Worm (Caenorhabditis elegans): Measurements from ENCODE around the gene Y7A5A.5.

Y7A5A.5 gene

DNA sequence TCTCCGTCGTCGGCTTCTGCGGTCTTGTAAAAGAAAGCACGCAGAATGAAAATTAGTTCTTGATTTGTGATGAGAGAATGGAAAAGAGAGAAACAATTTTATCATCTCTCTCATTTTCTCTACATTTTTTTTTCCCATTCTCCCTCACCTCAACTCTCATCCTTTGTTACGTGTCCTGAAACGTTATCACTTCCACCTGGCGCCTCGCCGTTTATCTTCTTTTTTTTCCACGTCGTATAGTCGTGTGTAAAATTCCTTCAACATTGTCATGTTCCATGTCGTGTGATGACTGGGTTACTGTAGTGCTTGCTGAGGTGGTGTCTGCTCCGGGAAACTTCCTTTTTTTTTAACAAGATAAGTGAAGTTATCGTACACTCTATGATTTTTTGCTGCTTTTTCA lies 7.1 kb downstream of the Y7A5A.5 start:
- TF ChIP-seq snpc-4 (tag; optimal IDR thresholded peaks at IDR 0.05) (no peak), ceh-43 (GFP tag; optimal IDR thresholded peaks at IDR 0.05) (no peak), blmp-1 (tag; optimal IDR thresholded peaks at IDR 0.05) (no peak), drap-1 (GFP tag; optimal IDR thresholded peaks at IDR 0.05) (no peak)

DNA sequence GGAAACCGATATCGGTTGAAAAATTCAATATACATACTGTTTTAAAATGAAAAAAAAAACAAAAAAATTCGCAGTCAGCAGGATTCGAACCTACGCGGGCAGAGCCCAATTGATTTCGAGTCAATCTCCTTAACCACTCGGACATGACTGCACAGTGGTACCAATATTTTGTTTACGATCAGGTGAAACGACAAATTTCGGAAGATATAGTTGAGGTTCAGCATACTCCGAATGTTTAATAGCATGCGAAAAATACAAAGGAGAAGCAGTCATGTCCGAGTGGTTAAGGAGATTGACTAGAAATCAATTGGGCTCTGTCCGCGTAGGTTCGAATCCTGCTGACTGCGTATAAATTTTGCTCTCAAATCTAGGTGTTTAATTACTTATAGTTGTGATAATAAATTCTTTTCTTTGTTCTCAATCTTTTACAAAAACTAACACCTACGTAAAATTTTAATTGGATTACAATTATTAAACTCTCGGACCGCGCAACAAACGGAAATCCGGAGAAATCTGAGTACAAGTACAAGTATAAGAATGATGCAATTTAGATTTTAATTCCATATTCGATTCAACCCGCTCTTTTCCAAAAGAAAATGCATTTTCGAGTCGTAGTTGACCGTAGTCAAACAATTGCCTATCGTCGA lies 13.2 kb downstream of the Y7A5A.5 start, which contains the start of gene Y7A5A.13:
Y7A5A.13 (plus strand) TSS at position 597 of the 647 bp plus-strand sequence.
- TF ChIP-seq mep-1 (tag; optimal IDR thresholded peaks at IDR 0.05) (no peak), hlh-1 (tag; optimal IDR thresholded peaks at IDR 0.05) (no peak), nhr-237 (tag; optimal IDR thresholded peaks at IDR 0.05) (no peak), pha-4 (tag; optimal IDR thresholded peaks at IDR 0.05) (no peak), lin-13 (tag; optimal IDR thresholded peaks at IDR 0.05) (no peak), bed-3 (GFP tag; optimal IDR thresholded peaks at IDR 0.05) (no peak), sptf-1 (tag; optimal IDR thresholded peaks at IDR 0.05) (no peak), flh-1 (GFP tag; optimal IDR thresholded peaks at IDR 0.05) (no peak), lin-32 (GFP tag; optimal IDR thresholded peaks at IDR 0.05) (no peak), M03D4.4 (tag; optimal IDR thresholded peaks at IDR 0.05) (no peak)

DNA sequence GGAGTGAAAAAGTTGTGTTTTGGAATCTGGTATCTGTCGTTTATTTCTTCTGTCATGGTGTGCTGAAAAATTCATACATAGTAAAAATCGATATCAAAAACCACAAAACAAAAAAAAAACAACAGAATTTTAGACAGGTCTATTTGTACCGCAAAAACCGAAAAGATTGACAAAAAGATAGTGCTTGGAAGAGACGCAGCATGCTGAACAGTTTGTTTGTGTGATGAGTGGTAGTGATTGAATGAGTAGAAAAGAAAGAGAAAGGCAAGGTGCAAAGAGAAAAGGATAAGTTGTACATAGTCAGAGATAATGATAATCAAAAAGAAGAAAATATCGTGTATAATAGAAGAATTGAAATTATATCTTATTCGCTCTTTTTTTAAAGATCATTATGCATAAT lies 14.0 kb downstream of the Y7A5A.5 start, which contains the start of gene Y7A5A.2:
Y7A5A.2 (minus strand) TSS at position 62 of the 400 bp plus-strand sequence.
- TF ChIP-seq nhr-76 (tag; optimal IDR thresholded peaks at IDR 0.05) (no peak), blmp-1 (tag; optimal IDR thresholded peaks at IDR 0.05) (peak; percentile 40)

DNA sequence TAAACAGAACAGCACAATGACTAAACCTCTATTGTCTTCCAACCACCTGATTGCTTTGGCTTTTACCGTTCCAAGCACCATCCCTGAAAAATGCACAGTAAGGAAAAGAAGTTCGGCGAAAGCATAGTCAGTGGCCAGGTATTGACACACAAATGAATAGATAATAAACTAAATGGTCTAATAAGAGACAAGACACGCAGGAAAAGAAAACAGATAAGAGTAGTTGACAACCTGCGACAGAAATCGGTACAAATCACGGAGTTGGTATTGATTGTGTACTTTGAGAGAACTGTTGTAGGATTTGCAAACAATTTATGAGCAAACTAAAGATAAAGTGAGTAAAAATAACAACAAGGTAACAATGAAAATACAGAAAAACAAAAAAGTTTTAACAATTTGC lies 15.2 kb downstream of the Y7A5A.5 start, which contains the start of gene Y7A5A.1:
Y7A5A.1 (minus strand) TSS at position 83 of the 400 bp plus-strand sequence.
- TF ChIP-seq sem-2 (GFP tag; optimal IDR thresholded peaks at IDR 0.05), result no peak
- no peak for TF ChIP-seq ham-2 (GFP tag; optimal IDR thresholded peaks at IDR 0.05)
- TF ChIP-seq bed-3 (GFP tag; optimal IDR thresholded peaks at IDR 0.05), result no peak

DNA sequence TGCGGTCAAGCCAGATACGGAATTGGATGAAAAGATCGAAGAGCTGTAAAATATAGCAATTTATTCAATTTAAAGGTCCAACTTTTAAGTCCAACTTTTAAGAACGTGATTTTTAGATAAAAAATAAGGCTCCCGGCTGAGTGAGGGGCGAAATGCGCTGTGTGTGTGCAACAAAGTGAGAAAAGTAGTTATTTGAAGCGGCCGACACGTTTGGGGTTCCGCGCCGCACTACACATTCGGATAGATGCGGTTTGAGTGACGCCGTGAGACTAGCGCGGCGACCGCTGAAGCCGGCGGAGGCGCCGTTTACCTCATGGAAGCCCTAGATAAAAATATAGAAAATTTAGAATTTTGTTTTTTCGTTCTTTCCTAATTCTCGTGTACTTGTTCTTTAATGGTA lies 15.8 kb downstream of the Y7A5A.5 start:
- TF ChIP-seq elt-1 (tag; optimal IDR thresholded peaks at IDR 0.05; ENCODE audit: borderline replicate concordance, insufficient read depth) (no peak), elt-3 (tag; optimal IDR thresholded peaks at IDR 0.05) (no peak), nhr-237 (tag; optimal IDR thresholded peaks at IDR 0.05) (no peak), ces-1 (GFP tag; optimal IDR thresholded peaks at IDR 0.05) (no peak), ham-2 (GFP tag; optimal IDR thresholded peaks at IDR 0.05) (no peak), unc-39 (tag; optimal IDR thresholded peaks at IDR 0.05) (no peak)

DNA sequence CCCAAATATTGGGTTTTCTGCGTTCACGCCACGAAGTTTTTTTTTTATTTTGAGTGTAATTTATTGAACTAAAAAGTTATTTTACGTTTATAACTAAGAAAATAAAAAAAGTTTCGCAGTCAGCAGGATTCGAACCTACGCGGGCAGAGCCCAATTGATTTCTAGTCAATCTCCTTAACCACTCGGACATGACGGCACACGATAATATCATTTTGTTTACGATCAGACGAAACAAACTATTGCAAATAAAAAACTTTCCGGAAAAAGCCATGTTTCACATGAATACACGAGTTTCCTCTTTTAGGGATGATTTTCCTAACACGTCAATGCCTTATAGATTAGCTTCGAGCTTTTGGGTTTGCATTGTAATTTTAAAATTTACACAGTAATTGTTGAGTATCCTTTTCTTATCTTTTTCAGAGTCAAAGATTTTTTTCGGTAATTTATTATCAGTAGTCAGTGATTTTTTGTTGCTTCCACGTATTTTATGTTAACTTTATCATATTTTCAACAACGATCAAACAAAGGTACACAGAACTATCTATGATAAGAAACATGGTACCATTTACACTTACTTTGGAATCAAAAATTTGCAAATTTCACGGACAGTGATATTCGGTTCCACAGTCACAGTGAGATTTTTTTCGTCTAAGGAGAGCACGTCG lies 16.6 kb downstream of the Y7A5A.5 start:
- no peak for TF ChIP-seq drap-1 (GFP tag; optimal IDR thresholded peaks at IDR 0.05)
- no peak for TF ChIP-seq flh-1 (GFP tag; optimal IDR thresholded peaks at IDR 0.05)
- no peak for TF ChIP-seq ceh-43 (GFP tag; optimal IDR thresholded peaks at IDR 0.05)
- TF ChIP-seq nhr-12 (tag; optimal IDR thresholded peaks at IDR 0.05), result no peak
- TF ChIP-seq sem-2 (GFP tag; optimal IDR thresholded peaks at IDR 0.05), result no peak

DNA sequence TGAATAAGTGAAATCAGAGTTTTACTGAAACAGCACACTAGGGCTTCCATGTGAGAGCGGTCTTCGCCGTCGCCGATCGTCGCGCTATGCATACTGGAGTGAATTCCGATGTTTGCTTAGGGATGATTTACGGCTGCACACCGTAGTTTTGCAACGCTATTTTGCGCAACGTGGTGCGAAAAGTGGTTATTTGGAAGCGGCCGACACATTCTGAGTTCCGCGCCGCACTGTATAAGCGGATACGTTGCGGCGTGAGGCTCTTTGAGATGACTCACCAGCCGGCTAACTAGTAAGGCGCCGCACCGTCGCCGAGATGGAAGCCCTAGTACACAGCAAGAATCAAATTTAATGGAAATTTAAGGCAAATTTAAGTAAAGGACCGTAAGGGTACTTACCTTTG lies 18.1 kb downstream of the Y7A5A.5 start:
- no peak for TF ChIP-seq nhr-12 (tag; optimal IDR thresholded peaks at IDR 0.05)
- TF ChIP-seq snpc-4 (tag; optimal IDR thresholded peaks at IDR 0.05), result no peak
- TF ChIP-seq mls-2 (tag; optimal IDR thresholded peaks at IDR 0.05), result no peak
- TF ChIP-seq ces-1 (GFP tag; optimal IDR thresholded peaks at IDR 0.05), result no peak
- TF ChIP-seq ceh-83 (GFP tag; optimal IDR thresholded peaks at IDR 0.05), result no peak
- TF ChIP-seq mep-1 (tag; optimal IDR thresholded peaks at IDR 0.05), result no peak
- TF ChIP-seq elt-3 (tag; optimal IDR thresholded peaks at IDR 0.05), result no peak
- TF ChIP-seq nhr-28 (tag; optimal IDR thresholded peaks at IDR 0.05), result no peak
- no peak for TF ChIP-seq lin-32 (GFP tag; optimal IDR thresholded peaks at IDR 0.05)
- no peak for TF ChIP-seq lsy-2 (tag; optimal IDR thresholded peaks at IDR 0.05)
- no peak for TF ChIP-seq ceh-43 (GFP tag; optimal IDR thresholded peaks at IDR 0.05)
- TF ChIP-seq drap-1 (GFP tag; optimal IDR thresholded peaks at IDR 0.05), result no peak
- no peak for TF ChIP-seq M03D4.4 (tag; optimal IDR thresholded peaks at IDR 0.05)
